Fruit fly (Drosophila melanogaster) whole organism, embryonic: ENCODE measurements around the gene CstF50.

Source experiments
- C15 ChIP-seq: fragments of 200-800 bp; sonication (Bioruptor generic); IDR thresholded peaks from 3 replicates; pipeline ENCODE4 v1.3.6; 2022; ENCODE audit warnings: missing biosample characterization, missing genetic modification characterization
- CG10959 ChIP-seq: fragments of 200-800 bp; sonication (Bioruptor generic); IDR thresholded peaks from 2 replicates; pipeline ENCODE4 v1.3.6; 2022; ENCODE audit warnings: missing biosample characterization, missing genetic modification characterization
- CG11456 ChIP-seq: fragments of 200-800 bp; sonication (Bioruptor generic); IDR thresholded peaks from 3 replicates; pipeline ENCODE4 v1.3.6; 2022; ENCODE audit warnings: missing biosample characterization, missing genetic modification characterization
- CG11696 ChIP-seq: fragments of 200-800 bp; sonication (Bioruptor generic); IDR thresholded peaks from 2 replicates; pipeline ENCODE4 v1.3.6; 2022; ENCODE audit warnings: missing biosample characterization, missing genetic modification characterization
- CG14050 ChIP-seq: fragments of 200-800 bp; sonication (Bioruptor generic); IDR thresholded peaks from 3 replicates; pipeline ENCODE4 v1.3.6; 2022; ENCODE audit warnings: missing biosample characterization, missing genetic modification characterization
- CG14710 ChIP-seq: fragments of 200-800 bp; sonication (Bioruptor generic); optimal IDR thresholded peaks from 3 replicates; lab custom pipeline; 2019; ENCODE audit warnings: missing biosample characterization, mild to moderate bottlenecking, missing genetic modification characterization, moderate library complexity
- CG15073 ChIP-seq: fragments of 200-800 bp; sonication (Bioruptor generic); optimal IDR thresholded peaks from 2 replicates; lab custom pipeline; 2016; ENCODE audit warnings: missing biosample characterization, missing genetic modification characterization
- CG15601 ChIP-seq: fragments of 200-800 bp; sonication (Bioruptor generic); optimal IDR thresholded peaks from 3 replicates; lab custom pipeline; 2019; ENCODE audit warnings: missing biosample characterization, mild to moderate bottlenecking, missing genetic modification characterization, moderate library complexity
- CG17829 ChIP-seq: fragments of 200-800 bp; optimal IDR thresholded peaks from 2 replicates; lab custom pipeline; 2019; ENCODE audit warnings: missing biosample characterization, mild to moderate bottlenecking, missing genetic modification characterization, moderate library complexity
- CG1832 ChIP-seq: fragments of 200-800 bp; sonication (Bioruptor generic); optimal IDR thresholded peaks from 2 replicates; lab custom pipeline; 2017; ENCODE audit warnings: missing biosample characterization, mild to moderate bottlenecking, missing genetic modification characterization, inconsistent platforms
- CG2678 ChIP-seq: fragments of 200-800 bp; sonication (Bioruptor generic); optimal IDR thresholded peaks from 3 replicates; lab custom pipeline; 2019; ENCODE audit warnings: missing biosample characterization, mild to moderate bottlenecking, missing genetic modification characterization, moderate library complexity
- CG2889 ChIP-seq: fragments of 200-800 bp; sonication (Bioruptor generic); IDR thresholded peaks from 3 replicates; pipeline ENCODE4 v1.3.6; 2022; ENCODE audit warnings: missing biosample characterization, missing genetic modification characterization
- CG30403 ChIP-seq: fragments of 200-800 bp; sonication (Bioruptor generic); optimal IDR thresholded peaks from 3 replicates; lab custom pipeline; 2016; ENCODE audit warnings: missing biosample characterization, missing genetic modification characterization
- CG31365 ChIP-seq: fragments of 200-800 bp; sonication (Bioruptor generic); optimal IDR thresholded peaks from 2 replicates; lab custom pipeline; 2018; ENCODE audit warnings: missing biosample characterization, mild to moderate bottlenecking, missing genetic modification characterization
- CG3281 ChIP-seq: fragments of 200-800 bp; sonication (Bioruptor generic); optimal IDR thresholded peaks from 3 replicates; lab custom pipeline; 2017; ENCODE audit warnings: missing biosample characterization, mild to moderate bottlenecking, missing genetic modification characterization
- CG3407 ChIP-seq: fragments of 200-800 bp; sonication (Bioruptor generic); optimal IDR thresholded peaks from 2 replicates; lab custom pipeline; 2018; ENCODE audit warnings: missing biosample characterization, mild to moderate bottlenecking, missing genetic modification characterization
- CG4617 ChIP-seq: fragments of 200-800 bp; sonication (Bioruptor generic); optimal IDR thresholded peaks from 3 replicates; lab custom pipeline; 2016; ENCODE audit warnings: missing biosample characterization, missing genetic modification characterization, borderline replicate concordance
- CG4854 ChIP-seq: fragments of 200-800 bp; sonication (Bioruptor generic); optimal IDR thresholded peaks from 2 replicates; lab custom pipeline; 2016; ENCODE audit warnings: missing biosample characterization, missing genetic modification characterization, inconsistent platforms
- CG5245 ChIP-seq: fragments of 200-800 bp; sonication (Bioruptor generic); optimal IDR thresholded peaks from 3 replicates; lab custom pipeline; 2016; ENCODE audit warnings: missing biosample characterization, missing genetic modification characterization
- CG7372 ChIP-seq: fragments of 200-800 bp; sonication (Bioruptor generic); IDR thresholded peaks from 2 replicates; pipeline ENCODE4 v1.3.6; 2022; ENCODE audit warnings: missing biosample characterization, missing genetic modification characterization
- CG7987 ChIP-seq: fragments of 200-800 bp; sonication (Bioruptor generic); optimal IDR thresholded peaks from 2 replicates; lab custom pipeline; 2018; ENCODE audit warnings: missing biosample characterization, mild to moderate bottlenecking, missing genetic modification characterization, moderate library complexity
- CG8944 ChIP-seq: fragments of 200-800 bp; sonication (Bioruptor generic); optimal IDR thresholded peaks from 3 replicates; lab custom pipeline; 2016; ENCODE audit warnings: missing biosample characterization, missing genetic modification characterization
- CG9609 ChIP-seq: fragments of 200-800 bp; sonication (Bioruptor generic); optimal IDR thresholded peaks from 3 replicates; lab custom pipeline; 2016; ENCODE audit warnings: missing biosample characterization, missing genetic modification characterization
- CG9817 ChIP-seq: fragments of 200-800 bp; sonication (Bioruptor generic); optimal IDR thresholded peaks from 2 replicates; lab custom pipeline; 2018; ENCODE audit warnings: missing biosample characterization, mild to moderate bottlenecking, missing genetic modification characterization, moderate library complexity
- CG9876 ChIP-seq: fragments of 200-800 bp; sonication (Bioruptor generic); optimal IDR thresholded peaks from 2 replicates; lab custom pipeline; 2016; ENCODE audit warnings: missing biosample characterization, missing genetic modification characterization
- CHES-1-like ChIP-seq: fragments of 200-800 bp; sonication (Bioruptor generic); optimal IDR thresholded peaks from 2 replicates; lab custom pipeline; 2016; ENCODE audit warnings: missing biosample characterization, missing genetic modification characterization
- CTCF ChIP-seq: fragments of 200-800 bp; sonication (Bioruptor generic); optimal IDR thresholded peaks from 2 replicates; lab custom pipeline; 2017; ENCODE audit warnings: missing biosample characterization, mild to moderate bottlenecking, missing genetic modification characterization, moderate library complexity
- CkIIα-i1 ChIP-seq: fragments of 200-800 bp; sonication (Bioruptor generic); IDR thresholded peaks from 2 replicates; pipeline ENCODE4 v1.3.6; 2022; ENCODE audit warnings: missing biosample characterization, missing genetic modification characterization
- D ChIP-seq, 2 experiments: fragments of 200-800 bp in 1 of 2; fragments of >200 bp in 1 of 2; sonication (Bioruptor generic) in 1 of 2; optimal IDR thresholded peaks; 2 replicates in 1 of 2; 3 replicates in 1 of 2; lab custom pipeline; 2017; ENCODE audit warnings: mild to moderate bottlenecking in 1 of 2, missing biosample characterization in 1 of 2, missing genetic modification characterization in 1 of 2, missing genetic modification reagents in 1 of 2
- Dek ChIP-seq: fragments of 200-800 bp; sonication (Bioruptor generic); optimal IDR thresholded peaks from 3 replicates; lab custom pipeline; 2019; ENCODE audit warnings: missing biosample characterization, mild to moderate bottlenecking, missing genetic modification characterization, moderate library complexity
- Oaz ChIP-seq: fragments of 200-800 bp; sonication (Bioruptor generic); IDR thresholded peaks from 2 replicates; pipeline ENCODE4 v1.3.6; 2022; ENCODE audit warnings: missing biosample characterization, missing genetic modification characterization
- az2 ChIP-seq: fragments of 200-800 bp; sonication (Bioruptor generic); optimal IDR thresholded peaks from 3 replicates; lab custom pipeline; 2016; ENCODE audit warnings: missing biosample characterization, missing genetic modification characterization
- bowl ChIP-seq: fragments of 200-800 bp; sonication (Bioruptor generic); IDR thresholded peaks from 2 replicates; pipeline ENCODE4 v1.3.6; 2022; ENCODE audit warnings: missing biosample characterization, missing genetic modification characterization
- ci ChIP-seq: fragments of 200-800 bp; sonication (Bioruptor generic); IDR thresholded peaks from 3 replicates; pipeline ENCODE4 v1.3.6; 2022; ENCODE audit warnings: missing biosample characterization, missing genetic modification characterization
- croc ChIP-seq: fragments of 200-800 bp; sonication (Bioruptor generic); conservative IDR thresholded peaks from 3 replicates; pipeline ENCODE4 v1.3.6; 2022; ENCODE audit warnings: missing biosample characterization, missing genetic modification characterization
- da ChIP-seq: fragments of 200-800 bp; sonication (Bioruptor generic); optimal IDR thresholded peaks from 2 replicates; lab custom pipeline; 2016; ENCODE audit warnings: missing biosample characterization, missing genetic modification characterization
- eve ChIP-seq, 2 experiments: fragments of >200 bp; optimal IDR thresholded peaks; 2 replicates each; lab custom pipeline; 2017; ENCODE audit warnings: missing biosample characterization in 2 of 2, missing genetic modification characterization in 2 of 2
- ewg ChIP-seq: fragments of 200-800 bp; sonication (Bioruptor generic); optimal IDR thresholded peaks from 3 replicates; lab custom pipeline; 2017; ENCODE audit warnings: mild to moderate bottlenecking, missing biosample characterization, missing genetic modification reagents, missing genetic modification characterization
- eyg ChIP-seq: fragments of 200-800 bp; sonication (Bioruptor generic); optimal IDR thresholded peaks from 3 replicates; lab custom pipeline; 2016; ENCODE audit warnings: missing biosample characterization, missing genetic modification characterization
- gsb ChIP-seq: fragments of 200-800 bp; sonication (Bioruptor generic); IDR thresholded peaks from 2 replicates; pipeline ENCODE4 v1.3.6; 2022; ENCODE audit warnings: missing biosample characterization, missing genetic modification characterization
- hkb ChIP-seq, 2 experiments: fragments of 200-800 bp in 1 of 2; fragments of >200 bp in 1 of 2; sonication (Bioruptor generic) in 1 of 2; IDR thresholded peaks in 1 of 2; optimal IDR thresholded peaks in 1 of 2; 2 replicates each; pipeline versions ENCODE4 v1.3.6 to Lab custom; 2017 to 2022; ENCODE audit warnings: missing biosample characterization in 1 of 2, missing genetic modification characterization in 1 of 2
- kay ChIP-seq: fragments of 200-800 bp; sonication (Bioruptor generic); optimal IDR thresholded peaks from 2 replicates; lab custom pipeline; 2016; ENCODE audit warnings: missing biosample characterization, missing genetic modification characterization
- kni ChIP-seq: fragments of 200-800 bp; sonication (Bioruptor generic); optimal IDR thresholded peaks from 3 replicates; lab custom pipeline; 2017; ENCODE audit warnings: mild to moderate bottlenecking, missing biosample characterization, missing genetic modification reagents, missing genetic modification characterization
- lmd ChIP-seq: fragments of 200-800 bp; sonication (Bioruptor generic); IDR thresholded peaks from 2 replicates; pipeline ENCODE4 v1.3.6; 2022; ENCODE audit warnings: missing biosample characterization, missing genetic modification characterization
- mam ChIP-seq: fragments of 200-800 bp; sonication (Bioruptor generic); optimal IDR thresholded peaks from 3 replicates; lab custom pipeline; 2016; ENCODE audit warnings: missing biosample characterization, missing genetic modification characterization
- pb ChIP-seq: fragments of 200-800 bp; sonication (Bioruptor generic); optimal IDR thresholded peaks from 3 replicates; lab custom pipeline; 2016; ENCODE audit warnings: missing biosample characterization, missing genetic modification characterization
- pzg ChIP-seq: fragments of 200-800 bp; sonication (Bioruptor generic); optimal IDR thresholded peaks from 3 replicates; lab custom pipeline; 2018; ENCODE audit warnings: missing biosample characterization, mild to moderate bottlenecking, missing genetic modification characterization, moderate library complexity
- repo ChIP-seq: fragments of 200-800 bp; sonication (Bioruptor generic); optimal IDR thresholded peaks from 2 replicates; lab custom pipeline; 2016; ENCODE audit warnings: missing biosample characterization, missing genetic modification characterization
- sens ChIP-seq: fragments of 200-800 bp; sonication (Bioruptor generic); peaks from one replicate; lab custom pipeline; 2016; ENCODE audit warnings: missing biosample characterization, missing genetic modification characterization
- slou ChIP-seq: fragments of 200-800 bp; sonication (Bioruptor generic); optimal IDR thresholded peaks from 3 replicates; lab custom pipeline; 2016; ENCODE audit warnings: missing biosample characterization, missing genetic modification characterization
- stwl ChIP-seq: fragments of 200-800 bp; sonication (Bioruptor generic); optimal IDR thresholded peaks from 3 replicates; lab custom pipeline; 2018; ENCODE audit warnings: missing biosample characterization, mild to moderate bottlenecking, missing genetic modification characterization, moderate library complexity

The CstF50 gene

DNA sequence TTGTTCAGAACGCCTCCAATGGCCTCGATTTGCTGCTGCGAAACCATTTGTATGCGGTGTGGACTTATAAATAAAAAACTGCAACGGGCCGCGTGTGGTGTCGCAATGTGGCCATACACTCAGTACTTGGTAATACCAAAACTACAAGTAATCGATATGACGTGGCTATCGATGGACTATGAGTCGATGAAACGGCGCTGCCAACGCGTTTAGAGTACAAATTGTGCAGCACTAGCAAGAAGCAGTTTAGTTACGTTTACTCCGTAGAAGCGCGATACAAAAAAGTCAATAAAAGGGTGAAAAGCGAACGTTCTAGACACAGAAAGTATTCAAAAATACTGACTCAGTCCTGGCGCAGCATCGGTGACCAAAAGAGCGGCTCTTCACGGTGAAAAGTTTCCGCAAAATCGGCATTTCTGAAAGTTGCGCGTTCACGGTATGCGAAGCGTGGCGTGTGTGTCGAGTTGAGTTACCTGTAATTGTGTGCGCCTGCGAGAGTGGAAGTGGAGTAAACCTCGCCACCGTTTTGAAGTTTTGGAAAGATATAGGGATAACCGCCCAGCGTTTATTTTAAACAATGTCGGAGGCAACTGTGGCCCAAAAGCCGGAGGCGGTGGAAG is 10.8 kb upstream of the CstF50 start, which contains the start of the genes nero and CG1910 (continued):
- TF ChIP-seq CG14710 (tag; lab: Kevin White, UChicago) (peak; percentile 43), CG11696 (GFP tag; lab: Robert Waterston, UW) (no peak), CG9609 (GFP tag; lab: Kevin White, UChicago) (no peak), CG15073 (no peak), kay (peak; percentile 23), CG4617 (GFP tag; lab: Kevin White, UChicago) (peak; percentile 55), CG11456 (GFP tag; lab: Robert Waterston, UW) (no peak), CG14050 (GFP tag; lab: Robert Waterston, UW) (no peak), ewg (GFP tag; lab: Kevin White, UChicago) (peak; percentile 24), ci (GFP tag; lab: Robert Waterston, UW) (no peak), lmd (GFP tag; lab: Robert Waterston, UW) (no peak), CG4854 (GFP tag; lab: Kevin White, UChicago) (no peak), CG10959 (GFP tag; lab: Robert Waterston, UW) (no peak), az2 (no peak), CG7372 (GFP tag; lab: Robert Waterston, UW) (no peak), eve (GFP tag; optimal IDR thresholded peaks at IDR 0.05; lab: Kevin White, UChicago) (no peak), CG15601 (tag; lab: Kevin White, UChicago) (peak; percentile 37), sens (GFP tag; lab: Kevin White, UChicago) (peak; percentile 65), CG1832 (no peak), C15 (GFP tag; lab: Robert Waterston, UW) (no peak), bowl (no peak), CG17829 (tag; lab: Kevin White, UChicago) (peak; percentile 27), CG2889 (GFP tag; lab: Robert Waterston, UW) (no peak), slou (GFP tag; lab: Kevin White, UChicago) (no peak), croc (GFP tag; lab: Robert Waterston, UW) (no peak), CG30403 (GFP tag; lab: Kevin White, UChicago) (peak; percentile 9), CG8944 (GFP tag; lab: Kevin White, UChicago) (no peak), CG31365 (tag; lab: Kevin White, UChicago) (peak; percentile 18), CG9817 (no peak), da (GFP tag; lab: Kevin White, UChicago) (no peak), CTCF (GFP tag; lab: Kevin White, UChicago) (peak; percentile 39), D (optimal IDR thresholded peaks at IDR 0.05; lab: Kevin White, UChicago) (no peak), D (GFP tag; optimal IDR thresholded peaks at IDR 0.05; lab: Kevin White, UChicago) (no peak), CG2678 (peak; percentile 11), repo (GFP tag; lab: Kevin White, UChicago) (no peak), kni (GFP tag; lab: Kevin White, UChicago) (no peak), stwl (peak; percentile 75), gsb (no peak), CG5245 (GFP tag; lab: Kevin White, UChicago) (peak; percentile 10), mam (GFP tag; lab: Kevin White, UChicago) (no peak), pb (GFP tag; lab: Kevin White, UChicago) (no peak), CG7987 (GFP tag; lab: Kevin White, UChicago) (peak; percentile 19), pzg (GFP tag; lab: Kevin White, UChicago) (peak; percentile 95), hkb (optimal IDR thresholded peaks at IDR 0.05; lab: Kevin White, UChicago) (peak; percentile 30), hkb (GFP tag; IDR thresholded peaks at IDR 0.05; lab: Robert Waterston, UW) (no peak), eyg (no peak), Oaz (GFP tag; lab: Robert Waterston, UW) (no peak), CkIIα-i1 (GFP tag; lab: Robert Waterston, UW) (no peak), Dek (tag; lab: Kevin White, UChicago) (no peak), CHES-1-like (GFP tag; lab: Kevin White, UChicago) (peak; percentile 69), CG3281 (GFP tag; lab: Kevin White, UChicago) (no peak), CG3407 (GFP tag; lab: Kevin White, UChicago) (no peak), CG9876 (no peak)
